Fruit fly (Drosophila melanogaster): Measurements from ENCODE around the gene Arfrp1.
A peak's percentile ranks its signal among the peaks of the same experiment; 100 is the strongest.

Arfrp1 gene

DNA sequence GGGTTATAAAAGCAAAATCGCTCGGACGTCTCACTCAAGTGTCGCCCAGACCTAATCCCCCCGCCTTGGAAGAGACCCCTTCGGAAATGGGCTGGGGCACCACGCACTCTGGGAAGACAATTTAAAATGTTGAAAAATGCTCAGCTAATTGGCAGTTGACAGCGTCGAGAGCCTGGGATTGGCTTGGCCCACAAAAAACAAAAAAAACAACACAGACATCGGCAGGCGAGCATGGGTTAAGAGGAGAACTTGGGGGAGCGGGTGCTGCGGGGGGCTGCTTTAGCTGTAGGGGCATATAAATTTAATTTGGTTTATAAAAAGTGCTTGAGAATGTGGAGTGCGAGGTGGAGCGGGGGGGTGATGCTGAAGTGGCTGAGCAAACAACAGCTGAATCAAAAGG lies 15.6 kb downstream of the Arfrp1 start (continued):
- TF ChIP-seq Oaz (GFP tag; IDR thresholded peaks at IDR 0.05) (no peak), CG9609 (GFP tag; optimal IDR thresholded peaks at IDR 0.05) (no peak), gfzf (GFP tag; optimal IDR thresholded peaks at IDR 0.05) (no peak), CG3995 (GFP tag; optimal IDR thresholded peaks at IDR 0.05) (no peak)

DNA sequence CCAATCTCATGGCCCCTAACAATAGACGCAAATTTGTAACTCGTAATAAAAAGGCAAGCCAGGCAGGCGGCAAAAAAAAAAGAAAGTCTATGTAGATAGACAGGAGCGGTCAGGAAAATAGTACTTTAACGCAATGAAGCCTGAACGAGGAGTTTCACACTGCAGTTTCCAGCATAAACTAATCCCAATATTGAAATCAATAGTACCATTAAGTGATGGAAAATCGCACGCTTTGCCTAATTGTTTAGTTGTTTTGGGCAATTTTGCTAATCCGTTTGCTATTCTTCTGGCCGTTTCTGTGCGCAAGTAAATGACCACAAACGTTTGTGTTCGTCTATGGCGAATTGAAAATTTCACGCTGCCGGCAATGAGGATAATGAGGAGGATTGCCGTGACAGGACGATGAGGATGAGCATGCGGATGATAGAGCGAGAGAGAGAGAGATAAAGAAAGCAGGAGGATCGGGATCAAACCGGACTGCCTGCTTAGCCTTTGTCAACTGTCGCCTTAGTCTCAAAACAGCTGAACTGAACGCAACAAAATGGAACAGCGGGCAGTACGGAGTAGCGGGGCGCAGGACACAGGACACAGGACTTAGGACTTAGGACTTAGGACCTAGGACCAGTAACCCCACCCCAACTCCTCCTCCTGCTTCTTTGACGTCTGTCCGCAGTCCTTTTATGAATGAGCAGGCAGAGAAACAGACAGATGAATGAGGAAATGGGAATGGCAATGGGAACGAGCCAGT lies 20.6 kb downstream of the Arfrp1 start:
- TF ChIP-seq CG31441 (GFP tag; IDR thresholded peaks at IDR 0.05) (no peak), CG1603 (tag; optimal IDR thresholded peaks at IDR 0.05) (peak; percentile 45), Ets65A (GFP tag) (peak; percentile 27), CG10979 (tag; optimal IDR thresholded peaks at IDR 0.05) (peak; percentile 19), prd (optimal IDR thresholded peaks at IDR 0.05) (no peak), prd (GFP tag; IDR thresholded peaks at IDR 0.05) (peak; percentile 64; the same call in 2 of the 3 replicates), mam (GFP tag; optimal IDR thresholded peaks at IDR 0.05) (peak; percentile 11), CG15479 (GFP tag; optimal IDR thresholded peaks at IDR 0.05) (peak; percentile 67), Ptx1 (GFP tag; IDR thresholded peaks at IDR 0.05) (peak; percentile 38; the same call in 1 of the 2 replicates), slbo (GFP tag; IDR thresholded peaks at IDR 0.05) (0 out of 2 replicates have a peak, but pooled peaks have one; percentile 33), Camta (GFP tag; optimal IDR thresholded peaks at IDR 0.05) (no peak), trh (GFP tag; optimal IDR thresholded peaks at IDR 0.05) (no peak), CG18599 (GFP tag; optimal IDR thresholded peaks at IDR 0.05) (peak; percentile 51), Pdp1 (GFP tag; optimal IDR thresholded peaks at IDR 0.05) (peak in 1 of 2 experiments; percentile 18), bab2 (GFP tag; optimal IDR thresholded peaks at IDR 0.05) (peak; percentile 7), insv (GFP tag; optimal IDR thresholded peaks at IDR 0.05) (peak in 1 of 2 experiments; percentile 47), da (GFP tag; optimal IDR thresholded peaks at IDR 0.05) (no peak), Hr51 (GFP tag; optimal IDR thresholded peaks at IDR 0.05) (peak in 1 of 2 experiments; percentile 26), Meics (GFP tag; optimal IDR thresholded peaks at IDR 0.05) (peak; percentile 12), bcd (GFP tag; optimal IDR thresholded peaks at IDR 0.05) (peak; percentile 17), CG10147 (GFP tag; optimal IDR thresholded peaks at IDR 0.05) (no peak), unpg (GFP tag; optimal IDR thresholded peaks at IDR 0.05) (peak; percentile 23), tll (GFP tag; optimal IDR thresholded peaks at IDR 0.05) (peak in 1 of 2 experiments; percentile 54), Oaz (GFP tag; IDR thresholded peaks at IDR 0.05) (0 out of 2 replicates have a peak, but pooled peaks have one; percentile 16), CG11504 (tag; optimal IDR thresholded peaks at IDR 0.05) (peak; percentile 31), Doc3 (GFP tag; IDR thresholded peaks at IDR 0.05; ENCODE audit: partially characterized antibody) (0 out of 3 replicates have a peak, but pooled peaks have one; percentile 18), tio (GFP tag; optimal IDR thresholded peaks at IDR 0.05) (peak; percentile 15), oc (tag; optimal IDR thresholded peaks at IDR 0.05) (no peak), fd96Cb (tag; optimal IDR thresholded peaks at IDR 0.05) (peak; percentile 16), slou (GFP tag; optimal IDR thresholded peaks at IDR 0.05) (no peak), Fer3 (tag; optimal IDR thresholded peaks at IDR 0.05) (peak; percentile 20), Max (GFP tag; optimal IDR thresholded peaks at IDR 0.05) (no peak), kni (GFP tag; optimal IDR thresholded peaks at IDR 0.05) (peak; percentile 60), Ssrp (tag; optimal IDR thresholded peaks at IDR 0.05) (peak; percentile 36), CG12391 (tag; optimal IDR thresholded peaks at IDR 0.05) (peak; percentile 14), CG18262 (tag; optimal IDR thresholded peaks at IDR 0.05) (peak; percentile 13), ken (GFP tag; IDR thresholded peaks at IDR 0.05) (peak; percentile 7; the same call in 1 of the 3 replicates), PHDP (tag; optimal IDR thresholded peaks at IDR 0.05) (peak; percentile 6), Drgx (GFP tag; IDR thresholded peaks at IDR 0.05) (0 out of 2 replicates have a peak, but pooled peaks have one; percentile 12), Med (GFP tag) (peak; percentile 77), CTCF (GFP tag; optimal IDR thresholded peaks at IDR 0.05) (no peak), sens (GFP tag) (peak; percentile 67), CG17829 (tag; optimal IDR thresholded peaks at IDR 0.05) (no peak), nom (GFP tag; optimal IDR thresholded peaks at IDR 0.05) (no peak)

All from whole organism, embryonic.